Fruit fly (Drosophila melanogaster): ENCODE measurements around the gene jvl.

jvl gene

DNA sequence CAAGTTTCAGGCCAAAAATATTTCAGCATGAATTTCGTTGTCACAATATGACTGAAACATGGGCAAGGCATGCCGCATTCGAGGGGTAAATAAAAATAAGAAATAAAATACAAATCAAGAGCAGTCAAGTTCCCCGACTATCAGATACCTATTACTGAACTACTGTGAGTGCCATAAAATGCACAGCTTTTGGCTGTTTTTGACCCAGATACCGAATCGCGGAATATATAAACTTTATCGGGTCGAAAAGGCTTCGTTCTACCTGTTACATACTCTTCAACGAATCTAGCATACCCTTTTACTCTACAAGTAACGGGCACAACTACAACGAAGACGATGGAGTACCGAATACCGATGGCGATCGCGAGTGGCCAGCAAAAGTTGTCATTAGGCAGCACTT is 34.5 kb upstream of the jvl start (continued):
- no peak for TF ChIP-seq CG10274 (GFP tag; optimal IDR thresholded peaks at IDR 0.05)
- TF ChIP-seq bsh (GFP tag; optimal IDR thresholded peaks at IDR 0.05): peak in 1 of 2 experiments; percentile 34
- no peak for TF ChIP-seq ATbp (GFP tag; optimal IDR thresholded peaks at IDR 0.05)
- peak; percentile 70 for TF ChIP-seq CG10366 (GFP tag; IDR thresholded peaks at IDR 0.05)
- no peak for TF ChIP-seq corto (GFP tag; optimal IDR thresholded peaks at IDR 0.05)
- no peak for TF ChIP-seq zf30C (GFP tag; optimal IDR thresholded peaks at IDR 0.05)
- TF ChIP-seq knrl (GFP tag; IDR thresholded peaks at IDR 0.05; ENCODE audit: partially characterized antibody): peak; percentile 28; the same call in 1 of the 3 replicates
- no peak for TF ChIP-seq CG7987 (GFP tag; optimal IDR thresholded peaks at IDR 0.05)
- no peak for TF ChIP-seq CG8359 (GFP tag; optimal IDR thresholded peaks at IDR 0.05; ENCODE audit: borderline replicate concordance)
- TF ChIP-seq Hr3 (GFP tag; optimal IDR thresholded peaks at IDR 0.05): peak; percentile 35
- TF ChIP-seq Myb (GFP tag; optimal IDR thresholded peaks at IDR 0.05): peak; percentile 57
- TF ChIP-seq klu (GFP tag; IDR thresholded peaks at IDR 0.05): peak; percentile 74
- TF ChIP-seq disco-r (GFP tag; optimal IDR thresholded peaks at IDR 0.05): no peak
- TF ChIP-seq Ets97D (GFP tag; optimal IDR thresholded peaks at IDR 0.05): peak; percentile 8
- peak; percentile 95 for TF ChIP-seq Med (GFP tag)
- TF ChIP-seq CG31388 (GFP tag; optimal IDR thresholded peaks at IDR 0.05): no peak
- TF ChIP-seq CG8765 (GFP tag; IDR thresholded peaks at IDR 0.05): 0 out of 2 replicates have a peak, but pooled peaks have one; percentile 8
- TF ChIP-seq CG16779 (GFP tag; IDR thresholded peaks at IDR 0.05): peak; percentile 57; the same call in 1 of the 2 replicates
- TF ChIP-seq CG3847 (GFP tag; IDR thresholded peaks at IDR 0.05): peak; percentile 73
- TF ChIP-seq CG16815 (GFP tag; optimal IDR thresholded peaks at IDR 0.05): no peak
- 0 out of 2 replicates have a peak, but pooled peaks have one; percentile 17 for TF ChIP-seq chm (GFP tag; IDR thresholded peaks at IDR 0.05)
- no peak for TF ChIP-seq sug (tag; optimal IDR thresholded peaks at IDR 0.05)
- TF ChIP-seq CG4360 (GFP tag; IDR thresholded peaks at IDR 0.05): no peak
- TF ChIP-seq CG13894 (tag; optimal IDR thresholded peaks at IDR 0.05): no peak
- no peak for TF ChIP-seq gcm (GFP tag; optimal IDR thresholded peaks at IDR 0.05)
- peak; percentile 84 for TF ChIP-seq Dbx (GFP tag; IDR thresholded peaks at IDR 0.05)
- peak; percentile 91 for TF ChIP-seq HLH4C (GFP tag; IDR thresholded peaks at IDR 0.05; ENCODE audit: partially characterized antibody)
- TF ChIP-seq ems (GFP tag; optimal IDR thresholded peaks at IDR 0.05): peak; percentile 41
- TF ChIP-seq CG1792 (GFP tag; optimal IDR thresholded peaks at IDR 0.05): peak; percentile 44
- no peak for TF ChIP-seq Dip2 (GFP tag; IDR thresholded peaks at IDR 0.05)
- no peak for TF ChIP-seq CG1529 (GFP tag; optimal IDR thresholded peaks at IDR 0.05)
- peak; percentile 14 for TF ChIP-seq CG3995 (GFP tag; optimal IDR thresholded peaks at IDR 0.05)
- peak; percentile 12 for TF ChIP-seq Atf-2 (GFP tag; optimal IDR thresholded peaks at IDR 0.05)
- TF ChIP-seq ac (GFP tag; optimal IDR thresholded peaks at IDR 0.05): no peak
- TF ChIP-seq Eip74EF (GFP tag; optimal IDR thresholded peaks at IDR 0.05): no peak
- TF ChIP-seq Hand (GFP tag; optimal IDR thresholded peaks at IDR 0.05): no peak
- TF ChIP-seq CG2889 (GFP tag; IDR thresholded peaks at IDR 0.05): peak; percentile 70; the same call in 2 of the 3 replicates
- TF ChIP-seq crol (GFP tag; IDR thresholded peaks at IDR 0.05): 0 out of 2 replicates have a peak, but pooled peaks have one; percentile 17
- TF ChIP-seq fd3F (GFP tag; optimal IDR thresholded peaks at IDR 0.05): peak; percentile 21
- TF ChIP-seq Hr78 (GFP tag; optimal IDR thresholded peaks at IDR 0.05): no peak
- no peak for TF ChIP-seq CG1602 (GFP tag; optimal IDR thresholded peaks at IDR 0.05)
- TF ChIP-seq fu2 (GFP tag; optimal IDR thresholded peaks at IDR 0.05): peak; percentile 48
- TF ChIP-seq cas (GFP tag; IDR thresholded peaks at IDR 0.05): peak; percentile 58; the same call in 1 of the 2 replicates
- TF ChIP-seq Oaz (GFP tag; IDR thresholded peaks at IDR 0.05): peak; percentile 53
- no peak for TF ChIP-seq Doc2 (GFP tag; IDR thresholded peaks at IDR 0.05)
- TF ChIP-seq CG11723 (GFP tag; optimal IDR thresholded peaks at IDR 0.05): no peak
- TF ChIP-seq dmrt11E (tag; optimal IDR thresholded peaks at IDR 0.05): no peak
- no peak for TF ChIP-seq CG15073 (GFP tag; optimal IDR thresholded peaks at IDR 0.05)
- TF ChIP-seq Awh (GFP tag; IDR thresholded peaks at IDR 0.05): peak; percentile 63
- TF ChIP-seq CG2199 (GFP tag; IDR thresholded peaks at IDR 0.05): no peak

All from whole organism, embryonic.